Fruit fly (Drosophila melanogaster) whole organism, embryonic: Measurements from ENCODE around the gene CG11095.

Experiments used
- B-H2 ChIP-seq: fragments of 200-800 bp; sonication (Bioruptor generic); optimal IDR thresholded peaks from 2 replicates; lab custom pipeline; 2018; ENCODE audit warnings: missing biosample characterization, mild to moderate bottlenecking, missing genetic modification characterization
- CG10274 ChIP-seq: fragments of 200-800 bp; sonication (Bioruptor generic); optimal IDR thresholded peaks from 3 replicates; lab custom pipeline; 2017; ENCODE audit warnings: missing biosample characterization, mild to moderate bottlenecking, missing genetic modification characterization
- CG10979 ChIP-seq: fragments of 200-800 bp; sonication (Bioruptor generic); optimal IDR thresholded peaks from 2 replicates; lab custom pipeline; 2018; ENCODE audit warnings: missing biosample characterization, mild to moderate bottlenecking, missing genetic modification characterization, moderate library complexity
- CG1647 ChIP-seq: fragments of 200-800 bp; sonication (Bioruptor generic); optimal IDR thresholded peaks from 3 replicates; lab custom pipeline; 2016; ENCODE audit warnings: missing biosample characterization, missing genetic modification characterization
- CG2129 ChIP-seq: fragments of 200-800 bp; sonication (Bioruptor generic); IDR thresholded peaks from 2 replicates; pipeline ENCODE4 v1.3.6; 2022; ENCODE audit warnings: missing biosample characterization, missing genetic modification characterization; ENCODE audit not compliant: partially characterized antibody
- CG6683 ChIP-seq: fragments of 200-800 bp; sonication (Bioruptor generic); optimal IDR thresholded peaks from 2 replicates; lab custom pipeline; 2017; ENCODE audit warnings: missing biosample characterization, mild to moderate bottlenecking, missing genetic modification characterization, missing genetic modification reagents
- Sox102F ChIP-seq: fragments of 200-800 bp; sonication (Bioruptor generic); optimal IDR thresholded peaks from 2 replicates; lab custom pipeline; 2018; ENCODE audit warnings: missing biosample characterization, mild to moderate bottlenecking, missing genetic modification characterization, moderate library complexity
- danr ChIP-seq: fragments of 200-800 bp; sonication (Bioruptor generic); IDR thresholded peaks from 2 replicates; pipeline ENCODE4 v1.3.6; 2022; ENCODE audit warnings: missing biosample characterization, missing genetic modification characterization
- dpn ChIP-seq, 2 experiments: fragments of 200-800 bp; sonication (Bioruptor generic); optimal IDR thresholded peaks; 3 replicates each; lab custom pipeline; 2016; ENCODE audit warnings: missing biosample characterization in 2 of 2, missing genetic modification characterization in 2 of 2
- grn ChIP-seq: fragments of 200-800 bp; sonication (Bioruptor generic); optimal IDR thresholded peaks from 3 replicates; lab custom pipeline; 2017; ENCODE audit warnings: missing biosample characterization, missing genetic modification characterization
- salm ChIP-seq: fragments of 200-800 bp; sonication (Bioruptor generic); optimal IDR thresholded peaks from 2 replicates; lab custom pipeline; 2018; ENCODE audit warnings: missing biosample characterization, mild to moderate bottlenecking, missing genetic modification characterization
- sima ChIP-seq: fragments of 200-800 bp; sonication (Bioruptor generic); optimal IDR thresholded peaks from 2 replicates; lab custom pipeline; 2016; ENCODE audit warnings: missing biosample characterization, missing genetic modification characterization
- stwl ChIP-seq: fragments of 200-800 bp; sonication (Bioruptor generic); optimal IDR thresholded peaks from 3 replicates; lab custom pipeline; 2018; ENCODE audit warnings: missing biosample characterization, mild to moderate bottlenecking, missing genetic modification characterization, moderate library complexity
- trem ChIP-seq: fragments of 200-800 bp; optimal IDR thresholded peaks from 3 replicates; lab custom pipeline; 2019; ENCODE audit warnings: missing biosample characterization, mild to moderate bottlenecking, missing genetic modification characterization, moderate library complexity

DNA sequence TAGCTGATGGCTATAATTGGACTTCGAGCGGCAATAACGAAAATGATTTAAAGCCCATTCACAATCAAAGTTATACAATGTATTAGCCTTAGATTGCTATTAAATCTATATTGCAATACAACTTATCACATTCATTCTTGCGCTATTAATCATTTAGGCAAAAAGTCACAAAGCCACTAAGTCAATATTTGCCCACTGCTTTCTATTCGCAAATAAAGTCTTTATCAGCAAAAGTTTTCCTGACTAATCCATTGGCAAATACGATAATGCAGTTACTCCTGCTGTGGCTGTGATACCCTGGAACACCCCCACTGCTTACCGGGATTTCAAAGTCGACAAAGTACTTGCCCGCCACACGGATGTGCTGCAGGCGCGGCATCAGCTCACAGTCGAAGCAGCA lies 2.6 kb downstream of the CG11095 start:
- TF ChIP-seq trem (tag; lab: Kevin White, UChicago) (no peak), CG2129 (GFP tag; lab: Robert Waterston, UW) (no peak), CG10274 (GFP tag; lab: Kevin White, UChicago) (no peak), B-H2 (GFP tag; lab: Kevin White, UChicago) (no peak), grn (GFP tag; lab: Kevin White, UChicago) (no peak), dpn (GFP tag; optimal IDR thresholded peaks at IDR 0.05; lab: Kevin White, UChicago) (no peak), Sox102F (no peak), CG1647 (GFP tag; lab: Kevin White, UChicago) (no peak), danr (GFP tag; lab: Robert Waterston, UW) (no peak), salm (tag; lab: Kevin White, UChicago) (no peak), CG10979 (no peak), stwl (tag; lab: Kevin White, UChicago) (no peak), CG6683 (no peak), sima (GFP tag; lab: Kevin White, UChicago) (no peak)
